Worm (Caenorhabditis elegans) whole organism, L4 larva: ENCODE data around the gene syx-2.

Experiments
- lin-13 ChIP-seq: fragments of 150-350 bp; optimal IDR thresholded peaks from 2 replicates; lab custom pipeline; 2014; ENCODE audit warnings: missing biosample characterization, missing genetic modification reagents, missing genetic modification characterization
- skn-1 ChIP-seq: fragments of 150-350 bp; optimal IDR thresholded peaks from 2 replicates; lab custom pipeline; 2014; ENCODE audit warnings: missing biosample characterization, missing genetic modification characterization
- snpc-4 ChIP-seq: fragments of 150-350 bp; optimal IDR thresholded peaks from 2 replicates; lab custom pipeline; 2014; ENCODE audit warnings: missing biosample characterization, missing genetic modification characterization
- unc-62 ChIP-seq, 3 experiments: fragments of 150-350 bp in 1 of 3; sonication (generic microtip); optimal IDR thresholded peaks in 2 of 3; peaks in 1 of 3; 1 replicate in 1 of 3; 2 replicates in 2 of 3; lab custom pipeline; 2014 to 2017; ENCODE audit warnings: missing biosample characterization in 3 of 3, missing genetic modification characterization in 3 of 3, missing genetic modification reagents in 3 of 3, missing genotype in 1 of 3

- TF ChIP-seq lin-13 (no peak), skn-1 (tag; lab: Kevin White, UChicago) (no peak), unc-62 (GFP tag; optimal IDR thresholded peaks at IDR 0.05 in 1 of 2; lab: Kevin White, UChicago) (no peak), unc-62 (tag; optimal IDR thresholded peaks at IDR 0.05; lab: Kevin White, UChicago) (no peak), snpc-4 (tag; lab: Kevin White, UChicago) (no peak)
Observed at ce11 chrX:14008130-14008529, 48.2 kb downstream of the syx-2 start.
